Worm (Caenorhabditis elegans): ENCODE data around the gene C45E5.1.

DNA sequence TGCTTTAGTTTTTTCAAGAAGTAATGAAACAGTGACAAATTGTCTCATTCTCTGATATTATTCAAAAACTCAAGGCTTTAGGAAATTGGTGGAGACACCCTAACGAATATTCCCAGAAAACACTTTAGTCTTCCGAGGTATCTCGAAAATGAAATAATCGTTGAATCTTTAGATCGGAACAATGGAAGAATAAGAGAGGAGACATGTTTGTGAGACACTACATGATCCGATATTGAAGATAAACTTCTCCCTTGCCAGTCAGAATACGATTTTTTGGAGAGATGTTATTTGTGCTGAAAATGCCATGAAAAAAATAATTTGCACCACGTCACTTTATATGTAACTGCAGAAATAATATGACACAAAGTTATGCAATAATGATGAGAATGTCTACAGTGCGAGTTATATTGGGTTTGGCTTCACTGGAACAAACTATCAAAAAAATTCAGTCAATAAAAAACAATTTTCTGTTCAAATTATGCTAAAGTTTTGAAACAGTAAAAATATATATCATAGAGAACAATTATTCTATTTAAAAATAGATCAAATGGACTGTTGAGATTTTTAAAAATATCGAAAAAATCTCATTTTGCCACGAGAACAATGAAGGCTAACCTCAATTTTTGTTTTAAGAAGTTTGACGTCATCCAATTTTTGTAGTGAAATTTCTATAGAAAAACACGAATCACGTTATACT lies 17.2 kb downstream of the C45E5.1 start:
- TF ChIP-seq pha-4 (tag; optimal IDR thresholded peaks at IDR 0.05) (no peak), bed-2 (GFP tag; IDR thresholded peaks at IDR 0.05) (no peak), ztf-6 (GFP tag; IDR thresholded peaks at IDR 0.05) (no peak), F57C9.4 (tag; optimal IDR thresholded peaks at IDR 0.05) (no peak), T07F8.4 (tag; optimal IDR thresholded peaks at IDR 0.05) (no peak), madf-10 (tag; optimal IDR thresholded peaks at IDR 0.05) (no peak), cebp-1 (GFP tag; IDR thresholded peaks at IDR 0.05) (no peak), cebp-1 (tag; optimal IDR thresholded peaks at IDR 0.05) (no peak), snpc-4 (GFP tag; optimal IDR thresholded peaks at IDR 0.05) (no peak), snpc-4 (tag; optimal IDR thresholded peaks at IDR 0.05) (no peak)

Data from whole organism, young adult.